Worm (Caenorhabditis elegans): ENCODE results near the gene F36H5.8.

- TF ChIP-seq ZK546.5 (tag; optimal IDR thresholded peaks at IDR 0.05) (no peak), lin-39 (tag; optimal IDR thresholded peaks at IDR 0.05) (no peak), unc-62 (GFP tag; optimal IDR thresholded peaks at IDR 0.05) (no peak), dmd-4 (tag; optimal IDR thresholded peaks at IDR 0.05) (no peak), ceh-16 (tag; optimal IDR thresholded peaks at IDR 0.05) (no peak), aly-2 (tag; optimal IDR thresholded peaks at IDR 0.05) (no peak), ztf-4 (tag; optimal IDR thresholded peaks at IDR 0.05) (no peak)
Observed at ce11 chrII:1757033-1757432, 6.5 kb upstream of the F36H5.8 start, which contains the start of gene F36H5.10.

Measured in whole organism, L2 larva.